Worm (Caenorhabditis elegans) whole organism, mixed stage, embryonic: ENCODE results near the gene ctps-1.

Experiments used
- M03D4.4 ChIP-seq: sonication (generic microtip); optimal IDR thresholded peaks from 2 replicates; lab custom pipeline; 2017; ENCODE audit warnings: mild to moderate bottlenecking, missing genetic modification characterization, missing compliant biosample characterization
- bed-3 ChIP-seq: fragments of 200-800 bp; sonication (Bioruptor generic); optimal IDR thresholded peaks from 3 replicates; lab custom pipeline; 2018; ENCODE audit warnings: mild to moderate bottlenecking, missing genetic modification characterization, moderate library complexity, missing compliant biosample characterization
- blmp-1 ChIP-seq: fragments of 150-350 bp; optimal IDR thresholded peaks from 2 replicates; lab custom pipeline; 2014; ENCODE audit warnings: missing biosample characterization, missing genetic modification characterization
- ceh-39 ChIP-seq: fragments of 150-350 bp; optimal IDR thresholded peaks from 2 replicates; lab custom pipeline; 2014; ENCODE audit warnings: missing biosample characterization, missing genetic modification characterization
- ceh-43 ChIP-seq: fragments of 200-800 bp; sonication (Bioruptor generic); optimal IDR thresholded peaks from 2 replicates; lab custom pipeline; 2018; ENCODE audit warnings: mild to moderate bottlenecking, missing genetic modification characterization, moderate library complexity, missing compliant biosample characterization
- ceh-83 ChIP-seq: fragments of 200-800 bp; sonication (Bioruptor generic); optimal IDR thresholded peaks from 2 replicates; lab custom pipeline; 2018; ENCODE audit warnings: mild to moderate bottlenecking, missing genetic modification characterization, missing compliant biosample characterization
- ces-1 ChIP-seq: fragments of 150-350 bp; optimal IDR thresholded peaks from 2 replicates; lab custom pipeline; 2014; ENCODE audit warnings: missing biosample characterization, missing genetic modification reagents, missing genetic modification characterization
- cnd-1 ChIP-seq: fragments of 200-800 bp; sonication (Bioruptor generic); optimal IDR thresholded peaks from 2 replicates; lab custom pipeline; 2018; ENCODE audit warnings: mild to moderate bottlenecking, missing genetic modification characterization, missing compliant biosample characterization
- elt-1 ChIP-seq: sonication (generic microtip); optimal IDR thresholded peaks from 2 replicates; lab custom pipeline; 2017; ENCODE audit warnings: missing genetic modification characterization, mild to moderate bottlenecking, missing compliant biosample characterization, antibody characterized with exemption, moderate library complexity, borderline replicate concordance; ENCODE audit not compliant: insufficient read depth
- elt-3 ChIP-seq: fragments of 150-350 bp; optimal IDR thresholded peaks from 2 replicates; lab custom pipeline; 2014; ENCODE audit warnings: missing biosample characterization, missing genetic modification characterization
- flh-1 ChIP-seq: fragments of 200-800 bp; sonication (Bioruptor generic); optimal IDR thresholded peaks from 2 replicates; lab custom pipeline; 2018; ENCODE audit warnings: mild to moderate bottlenecking, missing genetic modification characterization, moderate library complexity, missing compliant biosample characterization
- ham-2 ChIP-seq: fragments of 200-800 bp; sonication (Bioruptor generic); optimal IDR thresholded peaks from 2 replicates; lab custom pipeline; 2018; ENCODE audit warnings: mild to moderate bottlenecking, missing genetic modification characterization, missing compliant biosample characterization
- hlh-1 ChIP-seq: fragments of 150-350 bp; optimal IDR thresholded peaks from 2 replicates; lab custom pipeline; 2014; ENCODE audit warnings: missing biosample characterization, missing genetic modification reagents, missing genetic modification characterization
- lin-13 ChIP-seq: fragments of 150-350 bp; optimal IDR thresholded peaks from 2 replicates; lab custom pipeline; 2014; ENCODE audit warnings: missing biosample characterization, missing genetic modification characterization
- lin-32 ChIP-seq: fragments of 200-800 bp; sonication (Bioruptor generic); optimal IDR thresholded peaks from 2 replicates; lab custom pipeline; 2018; ENCODE audit warnings: mild to moderate bottlenecking, missing genetic modification characterization, missing compliant biosample characterization
- lsy-2 ChIP-seq: fragments of 150-350 bp; optimal IDR thresholded peaks from 2 replicates; lab custom pipeline; 2014; ENCODE audit warnings: missing biosample characterization, missing genetic modification characterization
- mab-5 ChIP-seq: fragments of 150-350 bp; optimal IDR thresholded peaks from 2 replicates; lab custom pipeline; 2014; ENCODE audit warnings: missing biosample characterization, missing genetic modification characterization
- mep-1 ChIP-seq: fragments of 150-350 bp; optimal IDR thresholded peaks from 2 replicates; lab custom pipeline; 2017; ENCODE audit warnings: missing biosample characterization, missing genetic modification reagents, missing genetic modification characterization, inconsistent platforms
- mls-2 ChIP-seq: sonication (generic microtip); optimal IDR thresholded peaks from 2 replicates; lab custom pipeline; 2016; ENCODE audit warnings: mild to moderate bottlenecking, missing genetic modification characterization, moderate library complexity, missing compliant biosample characterization
- nhr-12 ChIP-seq: fragments of 150-350 bp; optimal IDR thresholded peaks from 2 replicates; lab custom pipeline; 2014; ENCODE audit warnings: missing biosample characterization, missing genetic modification characterization
- nhr-2 ChIP-seq: fragments of 150-350 bp; optimal IDR thresholded peaks from 2 replicates; lab custom pipeline; 2014; ENCODE audit warnings: missing biosample characterization, missing genetic modification characterization
- nhr-237 ChIP-seq: fragments of 150-350 bp; optimal IDR thresholded peaks from 2 replicates; lab custom pipeline; 2014; ENCODE audit warnings: missing biosample characterization, missing genetic modification characterization
- nhr-28 ChIP-seq: fragments of 150-350 bp; optimal IDR thresholded peaks from 2 replicates; lab custom pipeline; 2014; ENCODE audit warnings: missing biosample characterization, missing genetic modification characterization
- nhr-76 ChIP-seq: sonication (generic microtip); optimal IDR thresholded peaks from 2 replicates; lab custom pipeline; 2017; ENCODE audit warnings: missing biosample characterization, missing genetic modification characterization
- sem-2 ChIP-seq: fragments of 200-800 bp; sonication (Bioruptor generic); optimal IDR thresholded peaks from 2 replicates; lab custom pipeline; 2018; ENCODE audit warnings: mild to moderate bottlenecking, missing genetic modification characterization, missing compliant biosample characterization
- snpc-4 ChIP-seq: fragments of 150-350 bp; optimal IDR thresholded peaks from 2 replicates; lab custom pipeline; 2014; ENCODE audit warnings: missing biosample characterization, missing genetic modification characterization
- sptf-1 ChIP-seq: sonication (generic microtip); optimal IDR thresholded peaks from 2 replicates; lab custom pipeline; 2017; ENCODE audit warnings: mild to moderate bottlenecking, missing genetic modification characterization, moderate library complexity, missing compliant biosample characterization
- tbx-8 ChIP-seq: fragments of 200-800 bp; sonication (Bioruptor generic); optimal IDR thresholded peaks from 2 replicates; lab custom pipeline; 2018; ENCODE audit warnings: mild to moderate bottlenecking, missing genetic modification characterization, moderate library complexity, missing compliant biosample characterization
- unc-120 ChIP-seq: sonication (generic microtip); optimal IDR thresholded peaks from 2 replicates; lab custom pipeline; 2017; ENCODE audit warnings: missing genetic modification characterization, missing compliant biosample characterization; ENCODE audit not compliant: poor library complexity, severe bottlenecking
- unc-62 ChIP-seq: fragments of 150-350 bp; optimal IDR thresholded peaks from 2 replicates; lab custom pipeline; 2014; ENCODE audit warnings: missing biosample characterization, missing genetic modification reagents, missing genetic modification characterization
- ztf-11 ChIP-seq: fragments of 150-350 bp; optimal IDR thresholded peaks from 2 replicates; lab custom pipeline; 2014; ENCODE audit warnings: missing biosample characterization, missing genetic modification characterization

ctps-1 gene

DNA sequence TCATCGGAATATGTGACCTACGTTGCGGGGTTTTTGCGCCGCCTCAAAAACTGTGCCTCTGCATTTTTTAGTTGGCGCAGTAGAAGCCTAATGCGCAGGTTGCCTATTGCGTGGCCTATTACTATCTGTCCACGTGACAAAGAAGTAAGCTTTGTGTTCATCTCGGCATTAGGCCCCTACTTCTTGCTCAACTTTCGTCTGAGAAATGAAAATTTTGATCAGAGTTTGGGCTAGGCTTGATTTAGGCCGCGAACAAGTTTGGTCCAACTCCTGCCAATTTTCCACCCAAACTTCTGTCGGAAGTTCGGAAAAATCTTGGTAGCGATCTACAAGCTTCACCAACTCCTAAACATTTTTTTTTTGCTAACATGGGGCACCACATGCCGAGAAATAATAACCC, 12.7 kb upstream of the ctps-1 start:
- TF ChIP-seq ztf-11, result no peak
- TF ChIP-seq ceh-83 (GFP tag; lab: Kevin White, UChicago), result no peak
- TF ChIP-seq bed-3 (GFP tag; lab: Kevin White, UChicago), result no peak
- no peak for TF ChIP-seq ceh-43

- TF ChIP-seq elt-3, result no peak
- no peak for TF ChIP-seq ztf-11
- TF ChIP-seq nhr-28, result no peak
- TF ChIP-seq ceh-39 (tag; lab: Kevin White, UChicago), result no peak
- TF ChIP-seq lsy-2 (tag; lab: Kevin White, UChicago), result no peak
- no peak for TF ChIP-seq mep-1 (tag; lab: Kevin White, UChicago)
- TF ChIP-seq ceh-83 (GFP tag; lab: Kevin White, UChicago), result no peak
- TF ChIP-seq tbx-8 (GFP tag; lab: Kevin White, UChicago), result no peak
- no peak for TF ChIP-seq bed-3 (GFP tag; lab: Kevin White, UChicago)
- no peak for TF ChIP-seq mab-5 (tag; lab: Kevin White, UChicago)
- no peak for TF ChIP-seq unc-120
- no peak for TF ChIP-seq mls-2 (tag; lab: Kevin White, UChicago)
- TF ChIP-seq sem-2 (GFP tag; lab: Kevin White, UChicago), result no peak
- TF ChIP-seq flh-1 (GFP tag; lab: Kevin White, UChicago), result no peak
- TF ChIP-seq lin-13, result no peak
- TF ChIP-seq ces-1, result no peak
- no peak for TF ChIP-seq elt-1 (tag; lab: Kevin White, UChicago)
- TF ChIP-seq M03D4.4 (tag; lab: Kevin White, UChicago), result no peak
- TF ChIP-seq ham-2 (GFP tag; lab: Kevin White, UChicago), result no peak
Measured at ce11 chrV:16784806-16785205, 9.9 kb upstream of the ctps-1 start.

DNA sequence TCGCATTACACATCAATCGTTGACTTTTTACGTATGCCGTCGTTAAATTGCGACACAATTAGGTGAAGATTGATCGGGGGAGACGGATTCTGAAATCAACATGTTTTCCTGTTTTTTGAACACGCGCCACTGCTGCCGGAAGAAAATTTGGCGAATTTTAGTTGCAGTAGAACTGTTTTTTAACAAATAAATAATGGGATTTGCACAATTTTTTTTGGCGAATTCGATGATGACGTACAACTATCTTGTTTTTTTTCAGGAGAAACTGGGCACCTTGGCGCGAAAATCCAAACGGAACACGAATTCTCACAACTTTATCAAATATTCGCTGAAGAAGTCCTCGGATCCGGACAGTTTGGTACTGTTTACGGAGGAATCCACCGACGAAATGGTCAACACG, 8.7 kb upstream of the ctps-1 start:
- no peak for TF ChIP-seq elt-3
- no peak for TF ChIP-seq nhr-28
- TF ChIP-seq bed-3 (GFP tag; lab: Kevin White, UChicago), result no peak
- no peak for TF ChIP-seq unc-62
- TF ChIP-seq elt-1 (tag; lab: Kevin White, UChicago), result no peak
- TF ChIP-seq nhr-76 (tag; lab: Kevin White, UChicago), result no peak

ce11 chrV:16788967-16789366, 5.7 kb upstream of the ctps-1 start, which contains the start of gene immt-2:
Gene immt-2, plus strand, starts transcription at chrV:16789267.
- TF ChIP-seq nhr-12 (tag; lab: Kevin White, UChicago) (no peak), sem-2 (GFP tag; lab: Kevin White, UChicago) (no peak), ceh-83 (GFP tag; lab: Kevin White, UChicago) (no peak), mep-1 (tag; lab: Kevin White, UChicago) (no peak), nhr-2 (tag; lab: Kevin White, UChicago) (no peak), mab-5 (tag; lab: Kevin White, UChicago) (no peak), blmp-1 (tag; lab: Kevin White, UChicago) (no peak), bed-3 (GFP tag; lab: Kevin White, UChicago) (no peak), unc-62 (no peak), sptf-1 (tag; lab: Kevin White, UChicago) (no peak), ceh-39 (tag; lab: Kevin White, UChicago) (no peak), snpc-4 (tag; lab: Kevin White, UChicago) (no peak), ztf-11 (no peak), lin-13 (no peak)

- no peak for TF ChIP-seq ceh-83 (GFP tag; lab: Kevin White, UChicago)
- TF ChIP-seq lin-32 (GFP tag; lab: Kevin White, UChicago), result no peak
- TF ChIP-seq elt-3, result no peak
- TF ChIP-seq unc-120, result no peak
- TF ChIP-seq unc-62, result no peak
- TF ChIP-seq nhr-76 (tag; lab: Kevin White, UChicago), result no peak
- TF ChIP-seq, all 35 proteins: peak for 0
Measured at ce11 chrV:16792717-16793116, 2.0 kb upstream of the ctps-1 start.

DNA sequence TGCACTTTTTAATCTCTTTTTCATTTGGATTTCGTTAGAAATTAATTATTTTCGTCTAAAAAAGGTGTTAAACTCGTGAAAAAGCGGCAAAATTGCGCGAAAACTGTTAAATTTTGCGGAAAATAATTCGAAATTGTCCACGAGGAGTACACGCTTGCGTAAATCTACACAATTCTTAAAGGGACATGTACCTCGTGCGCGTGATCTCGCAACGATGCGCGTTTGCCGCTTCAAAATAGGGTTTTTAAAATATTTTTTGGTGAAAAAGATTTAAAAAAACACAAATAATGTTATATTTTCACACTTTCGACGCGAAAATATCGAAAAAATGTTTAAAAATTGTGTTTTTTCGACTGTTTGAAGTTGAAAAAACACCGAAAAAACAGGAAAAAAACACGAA, 1.4 kb upstream of the ctps-1 start:
- TF ChIP-seq unc-120 (no peak), hlh-1 (tag; lab: Kevin White, UChicago) (no peak), M03D4.4 (tag; lab: Kevin White, UChicago) (no peak), cnd-1 (tag; lab: Kevin White, UChicago) (no peak), mls-2 (tag; lab: Kevin White, UChicago) (no peak), sem-2 (GFP tag; lab: Kevin White, UChicago) (no peak), lin-32 (GFP tag; lab: Kevin White, UChicago) (no peak), lin-13 (no peak), snpc-4 (tag; lab: Kevin White, UChicago) (no peak), tbx-8 (GFP tag; lab: Kevin White, UChicago) (no peak), nhr-12 (tag; lab: Kevin White, UChicago) (no peak), sptf-1 (tag; lab: Kevin White, UChicago) (no peak), nhr-237 (tag; lab: Kevin White, UChicago) (no peak), unc-62 (no peak), mep-1 (tag; lab: Kevin White, UChicago) (no peak), flh-1 (GFP tag; lab: Kevin White, UChicago) (no peak)
